Worm (Caenorhabditis elegans) whole organism, L2 larva: ENCODE results near the gene acer-1.

Experiments
- R02D3.7 ChIP-seq: fragments of 150-350 bp; optimal IDR thresholded peaks from 2 replicates; lab custom pipeline; 2014; ENCODE audit warnings: missing biosample characterization, missing genetic modification characterization
- alr-1 ChIP-seq: fragments of 150-350 bp; optimal IDR thresholded peaks from 2 replicates; lab custom pipeline; 2014; ENCODE audit warnings: missing biosample characterization, missing genetic modification characterization
- ama-1 ChIP-seq: fragments of 150-350 bp; optimal IDR thresholded peaks from 2 replicates; lab custom pipeline; 2018; ENCODE audit warnings: inconsistent platforms
- blmp-1 ChIP-seq: sonication (generic microtip); optimal IDR thresholded peaks from 2 replicates; lab custom pipeline; 2017; ENCODE audit warnings: missing genetic modification characterization, mild to moderate bottlenecking, missing compliant biosample characterization, antibody characterized with exemption, moderate library complexity; ENCODE audit not compliant: insufficient read depth
- ceh-16 ChIP-seq: fragments of 150-350 bp; optimal IDR thresholded peaks from 2 replicates; lab custom pipeline; 2014; ENCODE audit warnings: missing biosample characterization, missing genetic modification characterization
- ceh-82 ChIP-seq: fragments of 150-350 bp; optimal IDR thresholded peaks from 2 replicates; lab custom pipeline; 2014; ENCODE audit warnings: missing biosample characterization, missing genetic modification characterization
- lin-13 ChIP-seq: fragments of 150-350 bp; optimal IDR thresholded peaks from 2 replicates; lab custom pipeline; 2014; ENCODE audit warnings: missing biosample characterization, missing genetic modification reagents, missing genetic modification characterization
- nhr-10 ChIP-seq: sonication (generic microtip); optimal IDR thresholded peaks from 2 replicates; lab custom pipeline; 2017; ENCODE audit warnings: missing biosample characterization, missing genetic modification characterization
- nhr-237 ChIP-seq: fragments of 150-350 bp; optimal IDR thresholded peaks from 2 replicates; lab custom pipeline; 2014; ENCODE audit warnings: missing biosample characterization, missing genetic modification characterization

DNA sequence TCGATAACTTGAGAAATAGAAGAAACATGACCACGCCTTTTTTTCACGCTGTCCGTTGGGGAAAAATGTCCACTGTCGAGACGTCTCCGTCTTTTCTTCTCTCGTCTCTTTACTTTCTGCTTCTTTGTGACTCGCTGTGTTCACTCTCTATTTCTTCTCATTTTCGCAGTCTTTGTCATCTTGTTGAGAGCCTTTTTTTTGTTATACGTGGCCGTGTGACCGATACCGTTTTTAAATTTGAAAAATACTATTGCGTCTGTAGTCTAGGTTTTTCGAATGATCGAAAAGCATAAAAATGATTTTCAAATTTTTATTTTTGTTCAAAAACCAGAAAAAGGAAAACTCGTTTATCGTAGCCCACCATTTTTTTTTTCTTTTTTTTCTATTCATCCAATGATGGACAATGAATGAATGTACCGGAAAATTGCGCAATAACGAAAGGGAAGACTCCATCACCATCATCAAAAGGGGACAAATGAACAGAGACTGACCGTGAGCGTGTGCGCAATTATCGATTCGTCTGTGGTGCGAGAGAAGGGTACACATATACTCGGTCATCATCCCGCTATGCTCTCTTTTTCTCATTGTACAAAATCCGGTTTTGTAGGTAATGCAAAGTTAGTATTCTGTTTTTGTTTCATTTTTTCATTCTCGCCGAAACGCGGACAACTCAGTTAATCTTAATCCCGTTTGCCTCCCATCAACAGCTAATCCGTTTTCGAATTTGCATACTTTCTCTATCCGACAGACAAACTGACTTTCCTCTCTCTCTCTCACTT, 45.8 kb downstream of the acer-1 start:
- TF ChIP-seq nhr-10 (tag; lab: Kevin White, UChicago) (no peak), R02D3.7 (tag; lab: Kevin White, UChicago) (no peak), ceh-82 (tag; lab: Kevin White, UChicago) (no peak), ceh-16 (tag; lab: Kevin White, UChicago) (no peak), blmp-1 (tag; lab: Kevin White, UChicago) (no peak), nhr-237 (no peak), lin-13 (GFP tag; lab: Kevin White, UChicago) (no peak), alr-1 (tag; lab: Kevin White, UChicago) (no peak), ama-1 (lab: Kevin White, UChicago) (no peak)
